Worm (Caenorhabditis elegans): ENCODE data around the gene R03E9.2.

Gene R03E9.2

ce11 chrX:6743344-6743743 is 10.2 kb upstream of the R03E9.2 start:
- TF ChIP-seq lin-32 (GFP tag; optimal IDR thresholded peaks at IDR 0.05) = no peak
- TF ChIP-seq blmp-1 (tag; optimal IDR thresholded peaks at IDR 0.05) = no peak
- TF ChIP-seq lsy-2 (tag; optimal IDR thresholded peaks at IDR 0.05) = no peak
- no peak for TF ChIP-seq bed-3 (GFP tag; optimal IDR thresholded peaks at IDR 0.05)
- no peak for TF ChIP-seq mab-5 (tag; optimal IDR thresholded peaks at IDR 0.05)
- TF ChIP-seq nhr-237 (tag; optimal IDR thresholded peaks at IDR 0.05) = no peak
- no peak for TF ChIP-seq M03D4.4 (tag; optimal IDR thresholded peaks at IDR 0.05)
- no peak for TF ChIP-seq tbx-8 (GFP tag; optimal IDR thresholded peaks at IDR 0.05)
- no peak for TF ChIP-seq sptf-1 (tag; optimal IDR thresholded peaks at IDR 0.05)
- TF ChIP-seq flh-1 (GFP tag; optimal IDR thresholded peaks at IDR 0.05) = no peak
- TF ChIP-seq ceh-83 (GFP tag; optimal IDR thresholded peaks at IDR 0.05) = no peak
- no peak for TF ChIP-seq ztf-11 (tag; optimal IDR thresholded peaks at IDR 0.05)

- TF ChIP-seq lsy-2 (tag; optimal IDR thresholded peaks at IDR 0.05) (no peak), elt-1 (tag; optimal IDR thresholded peaks at IDR 0.05; ENCODE audit: borderline replicate concordance, insufficient read depth) (no peak), unc-120 (tag; optimal IDR thresholded peaks at IDR 0.05; ENCODE audit: poor library complexity, severe bottlenecking) (peak; percentile 5)
Observed at ce11 chrX:6742891-6743290, 9.8 kb upstream of the R03E9.2 start.

- TF ChIP-seq unc-120 (tag; optimal IDR thresholded peaks at IDR 0.05; ENCODE audit: poor library complexity, severe bottlenecking) = peak; percentile 80
- TF ChIP-seq unc-62 (GFP tag; optimal IDR thresholded peaks at IDR 0.05) = peak; percentile 51
- TF ChIP-seq ham-2 (GFP tag; optimal IDR thresholded peaks at IDR 0.05) = peak; percentile 100
- peak; percentile 61 for TF ChIP-seq nhr-76 (tag; optimal IDR thresholded peaks at IDR 0.05)
- TF ChIP-seq mls-2 (tag; optimal IDR thresholded peaks at IDR 0.05) = peak; percentile 82
- peak; percentile 72 for TF ChIP-seq lin-13 (tag; optimal IDR thresholded peaks at IDR 0.05)
- TF ChIP-seq mep-1 (tag; optimal IDR thresholded peaks at IDR 0.05) = peak; percentile 35
- TF ChIP-seq unc-39 (tag; optimal IDR thresholded peaks at IDR 0.05) = peak; percentile 81
- peak; percentile 39 for TF ChIP-seq ces-1 (GFP tag; optimal IDR thresholded peaks at IDR 0.05)
- TF ChIP-seq lin-32 (GFP tag; optimal IDR thresholded peaks at IDR 0.05) = no peak
- peak; percentile 60 for TF ChIP-seq ceh-43 (GFP tag; optimal IDR thresholded peaks at IDR 0.05)
- TF ChIP-seq flh-1 (GFP tag; optimal IDR thresholded peaks at IDR 0.05) = no peak
- no peak for TF ChIP-seq cnd-1 (tag; optimal IDR thresholded peaks at IDR 0.05)
- TF ChIP-seq nhr-28 (tag; optimal IDR thresholded peaks at IDR 0.05) = no peak
- TF ChIP-seq nhr-2 (tag; optimal IDR thresholded peaks at IDR 0.05) = peak; percentile 48
- TF ChIP-seq ceh-39 (tag; optimal IDR thresholded peaks at IDR 0.05) = no peak
- TF ChIP-seq nhr-237 (tag; optimal IDR thresholded peaks at IDR 0.05) = peak; percentile 64
- peak; percentile 81 for TF ChIP-seq elt-1 (tag; optimal IDR thresholded peaks at IDR 0.05; ENCODE audit: borderline replicate concordance, insufficient read depth)
- TF ChIP-seq blmp-1 (tag; optimal IDR thresholded peaks at IDR 0.05) = peak; percentile 11
- peak; percentile 65 for TF ChIP-seq tbx-8 (GFP tag; optimal IDR thresholded peaks at IDR 0.05)
- peak; percentile 65 for TF ChIP-seq elt-3 (tag; optimal IDR thresholded peaks at IDR 0.05)
- TF ChIP-seq sptf-1 (tag; optimal IDR thresholded peaks at IDR 0.05) = peak; percentile 89
- TF ChIP-seq lsy-2 (tag; optimal IDR thresholded peaks at IDR 0.05) = peak; percentile 51
- peak; percentile 23 for TF ChIP-seq hlh-1 (tag; optimal IDR thresholded peaks at IDR 0.05)
- no peak for TF ChIP-seq sem-2 (GFP tag; optimal IDR thresholded peaks at IDR 0.05)
- TF ChIP-seq drap-1 (GFP tag; optimal IDR thresholded peaks at IDR 0.05) = peak; percentile 76
- peak; percentile 67 for TF ChIP-seq ceh-83 (GFP tag; optimal IDR thresholded peaks at IDR 0.05)
- peak; percentile 46 for TF ChIP-seq bed-3 (GFP tag; optimal IDR thresholded peaks at IDR 0.05)
- TF ChIP-seq zip-8 (tag; optimal IDR thresholded peaks at IDR 0.05) = peak; percentile 38
- TF ChIP-seq pha-4 (tag; optimal IDR thresholded peaks at IDR 0.05) = peak; percentile 98
- no peak for TF ChIP-seq nhr-12 (tag; optimal IDR thresholded peaks at IDR 0.05)
- peak; percentile 56 for TF ChIP-seq M03D4.4 (tag; optimal IDR thresholded peaks at IDR 0.05)
- peak; percentile 76 for TF ChIP-seq ztf-11 (tag; optimal IDR thresholded peaks at IDR 0.05)
- no peak for TF ChIP-seq mab-5 (tag; optimal IDR thresholded peaks at IDR 0.05)
- TF ChIP-seq snpc-4 (tag; optimal IDR thresholded peaks at IDR 0.05) = no peak
Observed at ce11 chrX:6742011-6742683, 9.0 kb upstream of the R03E9.2 start, which contains the start of gene mdl-1. Gene mdl-1, plus strand, starts transcription at chrX:6742351.
